Worm (Caenorhabditis elegans) whole organism, L3 larva: ENCODE measurements around the gene ast-1.

Source experiments
- egl-27 ChIP-seq: sonication (generic microtip); optimal IDR thresholded peaks from 4 replicates; lab custom pipeline; 2017; ENCODE audit warnings: missing biosample characterization, missing genetic modification reagents, missing genetic modification characterization
- nhr-237 ChIP-seq: fragments of 150-350 bp; optimal IDR thresholded peaks from 2 replicates; lab custom pipeline; 2014; ENCODE audit warnings: missing biosample characterization, missing genetic modification characterization

DNA sequence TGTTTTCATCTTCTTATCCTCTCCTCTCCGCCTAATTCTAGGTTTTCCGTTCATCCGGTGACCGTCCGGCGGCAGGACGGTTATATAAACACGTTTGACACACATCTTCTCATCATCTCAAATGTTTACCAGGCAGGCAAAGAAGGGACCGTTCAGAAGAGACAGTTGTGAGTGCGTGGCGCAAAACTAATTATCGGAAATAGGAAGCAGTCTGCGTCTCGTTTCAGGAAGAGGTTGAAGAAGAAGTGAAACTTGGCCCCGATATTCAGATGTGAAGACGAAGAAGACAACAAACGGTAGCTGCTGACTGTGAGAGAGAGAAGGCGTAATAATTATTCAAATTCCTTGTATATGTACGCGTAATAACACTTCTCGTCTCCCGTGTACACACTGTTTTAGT, 36.4 kb downstream of the ast-1 start:
- TF ChIP-seq egl-27 (tag; lab: Kevin White, UChicago) = no peak
- TF ChIP-seq nhr-237 (tag; lab: Kevin White, UChicago) = no peak
